Fruit fly (Drosophila melanogaster) whole organism, pupa: ENCODE results near the gene Noc2.

Source experiments
- CG10348 ChIP-seq: fragments of 200-800 bp; sonication (Bioruptor generic); IDR thresholded peaks from 2 replicates; pipeline ENCODE4 v1.3.6; 2022; ENCODE audit warnings: missing biosample characterization, missing genetic modification characterization
- CG12605 ChIP-seq: fragments of 200-800 bp; sonication (Bioruptor generic); IDR thresholded peaks from 2 replicates; pipeline ENCODE4 v1.3.6; 2022; ENCODE audit warnings: missing biosample characterization, missing genetic modification characterization
- CG13204 ChIP-seq: fragments of 200-800 bp; sonication (Bioruptor generic); optimal IDR thresholded peaks from 2 replicates; lab custom pipeline; 2018; ENCODE audit warnings: missing biosample characterization, mild to moderate bottlenecking, missing genetic modification characterization, moderate library complexity
- CG14655 ChIP-seq: fragments of 200-800 bp; sonication (Bioruptor generic); optimal IDR thresholded peaks from 3 replicates; lab custom pipeline; 2017; ENCODE audit warnings: mild to moderate bottlenecking, missing biosample characterization, missing genetic modification reagents, missing genetic modification characterization
- CG15710 ChIP-seq: fragments of 200-800 bp; sonication (Bioruptor generic); optimal IDR thresholded peaks from 2 replicates; lab custom pipeline; 2018; ENCODE audit warnings: missing biosample characterization, mild to moderate bottlenecking, missing genetic modification characterization, moderate library complexity
- CG17806 ChIP-seq: fragments of 200-800 bp; sonication (Bioruptor generic); optimal IDR thresholded peaks from 2 replicates; lab custom pipeline; 2018; ENCODE audit warnings: missing biosample characterization, mild to moderate bottlenecking, missing genetic modification characterization, moderate library complexity
- CG32121 ChIP-seq: fragments of 200-800 bp; sonication (Bioruptor generic); IDR thresholded peaks from 2 replicates; pipeline ENCODE4 v1.3.6; 2022; ENCODE audit warnings: missing biosample characterization, missing genetic modification characterization
- CG34367 ChIP-seq: fragments of 200-800 bp; sonication (Bioruptor generic); optimal IDR thresholded peaks from 2 replicates; lab custom pipeline; 2018; ENCODE audit warnings: missing biosample characterization, mild to moderate bottlenecking, missing genetic modification characterization
- CG4496 ChIP-seq: fragments of 200-800 bp; sonication (Bioruptor generic); IDR thresholded peaks from 3 replicates; pipeline ENCODE4 v1.3.6; 2022; ENCODE audit warnings: missing biosample characterization, missing genetic modification characterization
- CG8159 ChIP-seq: fragments of 200-800 bp; sonication (Bioruptor generic); optimal IDR thresholded peaks from 3 replicates; lab custom pipeline; 2018; ENCODE audit warnings: missing biosample characterization, mild to moderate bottlenecking, missing genetic modification characterization, moderate library complexity
- CG8301 ChIP-seq: fragments of 200-800 bp; sonication (Bioruptor generic); optimal IDR thresholded peaks from 2 replicates; lab custom pipeline; 2018; ENCODE audit warnings: missing biosample characterization, mild to moderate bottlenecking, missing genetic modification characterization
- CG9948 ChIP-seq: fragments of 200-800 bp; sonication (Bioruptor generic); optimal IDR thresholded peaks from 2 replicates; lab custom pipeline; 2018; ENCODE audit warnings: missing biosample characterization, mild to moderate bottlenecking, missing genetic modification characterization, moderate library complexity
- D1 ChIP-seq: fragments of 200-800 bp; sonication (Bioruptor generic); optimal IDR thresholded peaks from 2 replicates; lab custom pipeline; 2018; ENCODE audit warnings: missing biosample characterization, mild to moderate bottlenecking, missing genetic modification characterization, moderate library complexity
- EcR ChIP-seq: fragments of 200-800 bp; sonication (Bioruptor generic); optimal IDR thresholded peaks from 3 replicates; lab custom pipeline; 2019; ENCODE audit warnings: missing biosample characterization, missing genetic modification characterization, mild to moderate bottlenecking, moderate library complexity, missing genetic modification reagents
- Ets98B ChIP-seq: fragments of 200-800 bp; sonication (Bioruptor generic); IDR thresholded peaks from 2 replicates; pipeline ENCODE4 v1.3.6; 2022; ENCODE audit warnings: missing biosample characterization, missing genetic modification characterization
- Pif1A ChIP-seq: fragments of 200-800 bp; sonication (Bioruptor generic); optimal IDR thresholded peaks from 3 replicates; lab custom pipeline; 2016; ENCODE audit warnings: missing biosample characterization, missing genetic modification characterization
- Pif1B ChIP-seq: fragments of 200-800 bp; sonication (Bioruptor generic); optimal IDR thresholded peaks from 3 replicates; lab custom pipeline; 2016; ENCODE audit warnings: missing biosample characterization, missing genetic modification characterization
- Snoo ChIP-seq: fragments of 200-800 bp; sonication (Bioruptor generic); optimal IDR thresholded peaks from 3 replicates; lab custom pipeline; 2017; ENCODE audit warnings: missing biosample characterization, mild to moderate bottlenecking, missing genetic modification characterization, inconsistent platforms
- fd96Ca ChIP-seq: fragments of 200-800 bp; sonication (Bioruptor generic); IDR thresholded peaks from 3 replicates; pipeline ENCODE4 v1.3.6; 2022; ENCODE audit warnings: missing biosample characterization, missing genetic modification characterization
- gl ChIP-seq: fragments of 200-800 bp; sonication (Bioruptor generic); optimal IDR thresholded peaks from 2 replicates; lab custom pipeline; 2018; ENCODE audit warnings: missing biosample characterization, mild to moderate bottlenecking, missing genetic modification characterization
- rn ChIP-seq: fragments of 200-800 bp; sonication (Bioruptor generic); IDR thresholded peaks from 2 replicates; pipeline ENCODE4 v1.3.6; 2022; ENCODE audit warnings: missing biosample characterization, missing genetic modification characterization

Noc2 gene

DNA sequence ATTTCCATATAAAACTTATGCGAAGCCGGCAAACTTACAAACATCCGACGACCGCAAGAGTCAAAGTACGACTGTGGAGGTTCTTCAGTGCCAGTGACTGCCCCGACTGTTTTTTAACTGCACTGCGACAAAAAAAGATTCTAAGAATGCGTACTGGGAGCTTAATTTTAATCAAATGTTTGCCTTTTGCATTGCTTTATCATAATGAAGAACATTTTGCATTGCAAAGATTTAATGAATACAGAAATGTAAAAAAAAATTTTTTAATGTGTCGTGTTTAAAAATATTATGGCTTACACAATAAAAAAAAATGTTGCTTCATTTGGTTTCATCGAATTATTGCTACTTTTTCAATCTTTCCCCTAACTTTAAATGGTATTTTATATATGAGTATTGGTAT lies 33.7 kb downstream of the Noc2 start:
- TF ChIP-seq CG14655 (GFP tag; lab: Kevin White, UChicago) (peak; percentile 53), CG8159 (peak; percentile 26), CG4496 (GFP tag; lab: Robert Waterston, UW) (peak; percentile 60; the same call in 1 of the 3 replicates), rn (GFP tag; lab: Robert Waterston, UW) (peak; percentile 55), CG34367 (tag; lab: Kevin White, UChicago) (no peak), Snoo (tag; lab: Kevin White, UChicago) (no peak), CG10348 (GFP tag; lab: Robert Waterston, UW) (no peak), gl (tag; lab: Kevin White, UChicago) (no peak), EcR (GFP tag; lab: Kevin White, UChicago) (no peak), CG8301 (tag; lab: Kevin White, UChicago) (peak; percentile 45), D1 (tag; lab: Kevin White, UChicago) (no peak), Ets98B (GFP tag; lab: Robert Waterston, UW) (peak; percentile 42; the same call in 1 of the 2 replicates), Pif1A (GFP tag; lab: Kevin White, UChicago) (peak; percentile 18), CG12605 (GFP tag; lab: Robert Waterston, UW) (no peak), CG15710 (tag; lab: Kevin White, UChicago) (no peak), Pif1B (GFP tag; lab: Kevin White, UChicago) (peak; percentile 30), CG17806 (peak; percentile 47), CG9948 (peak; percentile 40), fd96Ca (GFP tag; lab: Robert Waterston, UW) (no peak), CG32121 (peak; percentile 52), CG13204 (GFP tag; lab: Kevin White, UChicago) (no peak)

DNA sequence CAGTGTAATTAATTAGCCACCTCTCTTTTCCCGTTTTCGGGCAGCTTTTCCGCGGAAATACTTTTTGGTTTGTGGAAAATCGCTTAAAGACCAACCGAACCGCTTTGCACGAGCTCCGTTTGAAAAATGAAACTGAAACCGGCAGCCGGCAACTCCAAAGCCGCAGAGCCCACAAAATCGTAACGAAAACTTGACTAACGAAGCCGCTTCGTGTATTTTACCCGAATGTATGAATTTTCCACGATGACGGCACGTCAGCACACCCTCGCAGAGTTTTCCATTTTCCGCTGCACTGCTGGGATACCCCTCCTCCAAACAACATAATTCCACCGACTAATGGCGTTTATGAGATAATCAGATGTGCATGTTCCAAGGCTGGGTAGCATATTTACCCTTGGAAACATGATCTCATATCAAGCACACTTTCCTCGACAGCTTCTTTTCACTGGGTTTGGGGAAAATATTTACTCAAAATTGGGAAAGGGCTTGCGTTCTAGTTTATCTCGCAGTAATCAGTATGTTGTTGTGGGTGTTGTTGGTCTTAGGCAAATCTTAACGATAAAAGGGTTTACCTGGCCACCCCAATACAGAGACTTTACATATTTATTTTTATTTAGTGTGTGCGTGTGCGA lies 35.3 kb downstream of the Noc2 start, which contains the start of gene Ret:
Ret (minus strand) TSS at position 130 of the 632 bp plus-strand sequence.
- TF ChIP-seq Ets98B (GFP tag; lab: Robert Waterston, UW) (no peak; the same call in 1 of the 2 replicates), Snoo (tag; lab: Kevin White, UChicago) (no peak), Pif1B (GFP tag; lab: Kevin White, UChicago) (no peak), CG4496 (GFP tag; lab: Robert Waterston, UW) (peak; percentile 52; the same call in 1 of the 3 replicates), CG17806 (no peak)

DNA sequence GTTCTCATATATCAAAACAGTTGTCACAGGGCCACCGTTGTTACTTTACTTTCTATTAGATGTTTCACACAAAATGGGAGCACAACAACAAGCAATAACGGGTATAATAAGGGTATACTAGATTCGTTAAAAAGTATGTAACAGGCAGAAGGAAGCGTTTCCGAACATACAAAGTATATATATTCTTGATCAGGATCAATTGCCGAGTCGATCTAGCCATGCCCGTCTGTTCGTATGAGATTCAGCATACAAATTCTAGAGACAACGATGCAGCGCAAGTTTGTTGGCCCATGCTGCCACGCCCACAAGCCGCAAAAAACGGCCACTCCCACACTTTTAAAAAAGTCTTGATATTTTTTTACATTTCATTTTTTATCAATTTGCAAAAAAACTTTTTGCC lies 36.8 kb downstream of the Noc2 start, which contains the start of gene CG31624:
CG31624 (minus strand) TSS at position 101 of the 400 bp plus-strand sequence.
- TF ChIP-seq fd96Ca (GFP tag; lab: Robert Waterston, UW) (no peak), CG34367 (tag; lab: Kevin White, UChicago) (no peak), D1 (tag; lab: Kevin White, UChicago) (no peak), CG14655 (GFP tag; lab: Kevin White, UChicago) (no peak), Ets98B (GFP tag; lab: Robert Waterston, UW) (no peak), CG4496 (GFP tag; lab: Robert Waterston, UW) (no peak), CG15710 (tag; lab: Kevin White, UChicago) (no peak), gl (tag; lab: Kevin White, UChicago) (no peak), CG8159 (no peak), CG12605 (GFP tag; lab: Robert Waterston, UW) (no peak), Snoo (tag; lab: Kevin White, UChicago) (no peak), CG8301 (tag; lab: Kevin White, UChicago) (no peak), CG9948 (no peak), Pif1B (GFP tag; lab: Kevin White, UChicago) (no peak), CG10348 (GFP tag; lab: Robert Waterston, UW) (no peak), rn (GFP tag; lab: Robert Waterston, UW) (no peak), EcR (GFP tag; lab: Kevin White, UChicago) (no peak), CG32121 (no peak), CG13204 (GFP tag; lab: Kevin White, UChicago) (no peak), Pif1A (GFP tag; lab: Kevin White, UChicago) (no peak)
- TF ChIP-seq, all 21 proteins: peak for 0

DNA sequence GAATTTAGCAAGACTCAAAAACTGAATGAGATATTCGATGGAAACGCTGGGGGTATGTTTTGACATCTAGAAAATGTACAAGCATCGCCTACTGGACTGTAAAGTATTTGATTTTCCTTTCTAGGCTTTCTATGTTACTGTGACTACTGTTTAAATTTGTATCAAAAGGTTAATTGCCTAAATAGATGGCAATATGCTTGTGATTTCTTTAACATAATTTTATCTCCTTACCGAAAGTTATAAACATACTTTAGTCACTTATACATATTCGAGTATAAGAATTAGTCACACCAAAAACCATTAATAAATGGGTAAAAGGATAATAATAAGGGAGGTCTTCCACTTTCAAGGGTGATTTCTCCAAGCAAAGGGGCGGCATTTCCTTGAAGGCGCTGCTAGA lies 39.3 kb downstream of the Noc2 start, which contains the start of gene CG31988:
CG31988 (minus strand) TSS at position 101 of the 400 bp plus-strand sequence.
- no peak for TF ChIP-seq Snoo (tag; lab: Kevin White, UChicago)
- no peak for TF ChIP-seq CG12605 (GFP tag; lab: Robert Waterston, UW)
- no peak for TF ChIP-seq rn (GFP tag; lab: Robert Waterston, UW)
- no peak for TF ChIP-seq CG32121
- no peak for TF ChIP-seq CG8159
- no peak for TF ChIP-seq Ets98B (GFP tag; lab: Robert Waterston, UW)
- no peak for TF ChIP-seq D1 (tag; lab: Kevin White, UChicago)
- no peak for TF ChIP-seq gl (tag; lab: Kevin White, UChicago)
- no peak for TF ChIP-seq CG34367 (tag; lab: Kevin White, UChicago)
- TF ChIP-seq EcR (GFP tag; lab: Kevin White, UChicago), result no peak
- TF ChIP-seq Pif1A (GFP tag; lab: Kevin White, UChicago), result no peak
- no peak for TF ChIP-seq Pif1B (GFP tag; lab: Kevin White, UChicago)

DNA sequence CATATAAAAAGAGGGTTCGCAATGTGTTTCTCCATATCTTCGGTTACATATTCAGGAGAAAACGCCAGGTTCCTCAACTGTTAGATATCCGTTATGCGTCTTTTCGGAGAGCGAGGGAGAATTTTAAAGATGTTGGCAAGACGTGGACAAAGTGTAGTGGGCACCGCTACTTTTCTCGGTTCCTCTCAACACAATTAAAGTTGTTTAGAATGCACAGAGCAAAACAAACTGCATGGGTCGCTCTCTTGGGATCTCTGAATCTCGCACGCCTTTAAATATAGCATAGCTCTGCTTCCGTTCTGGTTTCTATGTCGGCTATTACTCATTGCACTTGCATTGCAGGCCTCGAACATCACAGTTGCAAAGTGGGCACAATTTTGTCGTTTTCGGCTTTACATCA lies 42.8 kb downstream of the Noc2 start, which contains the start of gene clumsy:
clumsy (plus strand) TSS at position 301 of the 400 bp plus-strand sequence.
- 0 out of 3 replicates have a peak, but pooled peaks have one; percentile 23 for TF ChIP-seq CG4496 (GFP tag; lab: Robert Waterston, UW)
- no peak for TF ChIP-seq CG34367 (tag; lab: Kevin White, UChicago)
- TF ChIP-seq, all 21 proteins: peak for 1
